Worm (Caenorhabditis elegans) whole organism, L3 larva: ENCODE results near the gene marc-2.

ENCODE experiments used
- aly-2 ChIP-seq: fragments of 150-350 bp; optimal IDR thresholded peaks from 2 replicates; lab custom pipeline; 2014; ENCODE audit warnings: missing biosample characterization, missing genetic modification characterization
- ama-1 ChIP-seq: fragments of 150-350 bp; optimal IDR thresholded peaks from 2 replicates; lab custom pipeline; 2018
- ceh-82 ChIP-seq: fragments of 150-350 bp; optimal IDR thresholded peaks from 2 replicates; lab custom pipeline; 2014; ENCODE audit warnings: missing biosample characterization, missing genetic modification characterization
- lin-15B ChIP-seq: fragments of 150-350 bp; optimal IDR thresholded peaks from 2 replicates; lab custom pipeline; 2014; ENCODE audit warnings: missing biosample characterization, missing genetic modification characterization
- nhr-11 ChIP-seq: fragments of 150-350 bp; optimal IDR thresholded peaks from 2 replicates; lab custom pipeline; 2014; ENCODE audit warnings: missing biosample characterization, missing genetic modification characterization
- nhr-23 ChIP-seq: fragments of 150-350 bp; optimal IDR thresholded peaks from 2 replicates; lab custom pipeline; 2014; ENCODE audit warnings: missing biosample characterization, missing genetic modification reagents, missing genetic modification characterization
- nhr-237 ChIP-seq: fragments of 150-350 bp; optimal IDR thresholded peaks from 2 replicates; lab custom pipeline; 2014; ENCODE audit warnings: missing biosample characterization, missing genetic modification characterization
- pha-4 ChIP-seq: fragments of 150-350 bp; optimal IDR thresholded peaks from 2 replicates; lab custom pipeline; 2014; ENCODE audit warnings: missing biosample characterization, missing genetic modification reagents, missing genetic modification characterization
- pqm-1 ChIP-seq: fragments of 150-350 bp; optimal IDR thresholded peaks from 2 replicates; lab custom pipeline; 2017; ENCODE audit warnings: missing biosample characterization, missing genetic modification characterization, inconsistent platforms
- skn-1 ChIP-seq: fragments of 150-350 bp; optimal IDR thresholded peaks from 2 replicates; lab custom pipeline; 2014; ENCODE audit warnings: missing biosample characterization, missing genetic modification characterization
- snpc-4 ChIP-seq: fragments of 150-350 bp; optimal IDR thresholded peaks from 2 replicates; lab custom pipeline; 2014; ENCODE audit warnings: missing biosample characterization, missing genetic modification characterization
- unc-39 ChIP-seq: sonication (generic microtip); optimal IDR thresholded peaks from 4 replicates; lab custom pipeline; 2017; ENCODE audit warnings: missing biosample characterization, missing genetic modification characterization
- unc-62 ChIP-seq: fragments of 150-350 bp; sonication (generic microtip); optimal IDR thresholded peaks from 4 replicates; lab custom pipeline; 2014; ENCODE audit warnings: missing biosample characterization, missing genetic modification reagents, missing genetic modification characterization

ce11 chrII:10696060-10696459, 35.3 kb upstream of the marc-2 start:
- TF ChIP-seq nhr-23 (tag; lab: Kevin White, UChicago) (no peak), aly-2 (tag; lab: Kevin White, UChicago) (no peak), unc-62 (no peak), lin-15B (tag; lab: Kevin White, UChicago) (no peak), skn-1 (tag; lab: Kevin White, UChicago) (no peak), unc-39 (no peak), ama-1 (lab: Kevin White, UChicago) (no peak), nhr-237 (tag; lab: Kevin White, UChicago) (no peak), ceh-82 (tag; lab: Kevin White, UChicago) (no peak), nhr-11 (tag; lab: Kevin White, UChicago) (no peak), pha-4 (tag; lab: Kevin White, UChicago) (no peak), snpc-4 (no peak), pqm-1 (tag; lab: Kevin White, UChicago) (no peak)
